Fruit fly (Drosophila melanogaster) whole organism, wandering third instar larva: ENCODE results near the gene CG7840.

ENCODE experiments used
- Abd-B ChIP-seq: fragments of >200 bp; optimal IDR thresholded peaks from 2 replicates; lab custom pipeline; 2017; ENCODE audit warnings: missing biosample characterization, missing genetic modification characterization
- CG32264 ChIP-seq: fragments of 200-800 bp; sonication (Bioruptor generic); optimal IDR thresholded peaks from 2 replicates; lab custom pipeline; 2016; ENCODE audit warnings: missing biosample characterization, missing genetic modification characterization
- CG9705 ChIP-seq: fragments of 200-800 bp; sonication (Bioruptor generic); optimal IDR thresholded peaks from 2 replicates; lab custom pipeline; 2018; ENCODE audit warnings: missing biosample characterization, mild to moderate bottlenecking, missing genetic modification characterization
- CrebA ChIP-seq: fragments of 200-800 bp; sonication (Bioruptor generic); optimal IDR thresholded peaks from 2 replicates; lab custom pipeline; 2016; ENCODE audit warnings: missing biosample characterization, mild to moderate bottlenecking, missing genetic modification characterization, borderline replicate concordance
- Dif ChIP-seq: fragments of 200-275, 200-300 bp; sonication (Bioruptor generic); optimal IDR thresholded peaks from 2 replicates; lab custom pipeline; 2018; ENCODE audit warnings: missing biosample characterization, missing genetic modification characterization; ENCODE audit not compliant: partially characterized antibody
- GATAd ChIP-seq: sonication (Bioruptor generic); optimal IDR thresholded peaks from 2 replicates; lab custom pipeline; 2016; ENCODE audit warnings: missing biosample characterization, missing genetic modification characterization
- HLH106 ChIP-seq: fragments of 200-800 bp; optimal IDR thresholded peaks from 3 replicates; lab custom pipeline; 2019; ENCODE audit warnings: missing biosample characterization, mild to moderate bottlenecking, missing genetic modification characterization, moderate library complexity
- Hnf4 ChIP-seq: fragments of 200-800 bp; sonication (Bioruptor generic); optimal IDR thresholded peaks from 2 replicates; lab custom pipeline; 2016; ENCODE audit warnings: missing biosample characterization, mild to moderate bottlenecking, missing genetic modification characterization
- Hr83 ChIP-seq: fragments of 200-300 bp; sonication (Bioruptor generic); optimal IDR thresholded peaks from 2 replicates; lab custom pipeline; 2016; ENCODE audit warnings: missing biosample characterization, mild to moderate bottlenecking, missing genetic modification characterization, moderate library complexity; ENCODE audit not compliant: poor library complexity, severe bottlenecking
- Jra ChIP-seq: sonication (Bioruptor generic); optimal IDR thresholded peaks from 2 replicates; lab custom pipeline; 2016; ENCODE audit warnings: missing biosample characterization, missing genetic modification characterization
- Mio ChIP-seq: sonication (Bioruptor generic); optimal IDR thresholded peaks from 2 replicates; lab custom pipeline; 2016; ENCODE audit warnings: missing biosample characterization, missing genetic modification characterization
- Myc ChIP-seq: fragments of >200 bp; optimal IDR thresholded peaks from 2 replicates; lab custom pipeline; 2017
- N ChIP-seq: fragments of >200 bp; optimal IDR thresholded peaks from 2 replicates; lab custom pipeline; 2018; ENCODE audit warnings: missing biosample characterization, missing external identifiers, missing genetic modification characterization
- OdsH ChIP-seq: fragments of 200-800 bp; sonication (Bioruptor generic); optimal IDR thresholded peaks from 2 replicates; lab custom pipeline; 2016; ENCODE audit warnings: missing biosample characterization, mild to moderate bottlenecking, missing genetic modification characterization
- Rel ChIP-seq, 2 experiments: fragments of 200-800 bp; sonication (Bioruptor generic) in 1 of 2; optimal IDR thresholded peaks; 2 replicates in 1 of 2; 3 replicates in 1 of 2; lab custom pipeline; 2016 to 2019; ENCODE audit warnings: mild to moderate bottlenecking in 2 of 2, missing biosample characterization in 2 of 2, missing genetic modification characterization in 2 of 2, moderate library complexity in 1 of 2
- Sp1 ChIP-seq: fragments of 200-800 bp; sonication (Bioruptor generic); optimal IDR thresholded peaks from 3 replicates; lab custom pipeline; 2019; ENCODE audit warnings: missing biosample characterization, mild to moderate bottlenecking, missing genetic modification characterization, moderate library complexity
- br ChIP-seq: fragments of 200-800 bp; sonication (Bioruptor generic); optimal IDR thresholded peaks from 2 replicates; lab custom pipeline; 2016; ENCODE audit warnings: missing biosample characterization, missing genetic modification characterization
- brk ChIP-seq: fragments of 200-800 bp; sonication (Bioruptor generic); optimal IDR thresholded peaks from 2 replicates; lab custom pipeline; 2016; ENCODE audit warnings: missing biosample characterization, mild to moderate bottlenecking, missing genetic modification characterization
- dl ChIP-seq, 2 experiments: fragments of 175-275, 200-275 bp in 1 of 2; fragments of 200-275 bp in 1 of 2; sonication (Bioruptor generic); optimal IDR thresholded peaks; lab custom pipeline; 2018; ENCODE audit warnings: mild to moderate bottlenecking in 2 of 2, missing biosample characterization in 2 of 2, missing genetic modification characterization in 2 of 2, moderate library complexity in 2 of 2; ENCODE audit not compliant: partially characterized antibody in 2 of 2, insufficient read depth in 1 of 2
- dmrt93B ChIP-seq: fragments of 200-800 bp; sonication (Bioruptor generic); optimal IDR thresholded peaks from 2 replicates; lab custom pipeline; 2018; ENCODE audit warnings: missing biosample characterization, mild to moderate bottlenecking, missing genetic modification characterization
- dsf ChIP-seq: sonication (Bioruptor generic); optimal IDR thresholded peaks from 2 replicates; lab custom pipeline; 2016; ENCODE audit warnings: missing biosample characterization, missing genetic modification characterization, borderline replicate concordance
- ey ChIP-seq: fragments of 200-800 bp; sonication (Bioruptor generic); optimal IDR thresholded peaks from 2 replicates; lab custom pipeline; 2016; ENCODE audit warnings: missing biosample characterization, missing genetic modification characterization
- foxo ChIP-seq, 2 experiments: fragments of 200-800 bp; sonication (Bioruptor generic); optimal IDR thresholded peaks; 2 replicates in 1 of 2; 3 replicates in 1 of 2; lab custom pipeline; 2016 to 2017; ENCODE audit warnings: missing biosample characterization in 2 of 2, missing genetic modification characterization in 2 of 2
- fru ChIP-seq: fragments of 200-800 bp; sonication (Bioruptor generic); optimal IDR thresholded peaks from 3 replicates; lab custom pipeline; 2016; ENCODE audit warnings: missing biosample characterization, mild to moderate bottlenecking, missing genetic modification characterization
- h ChIP-seq: fragments of 200-800 bp; sonication (Bioruptor generic); optimal IDR thresholded peaks from 3 replicates; lab custom pipeline; 2016; ENCODE audit warnings: missing biosample characterization, mild to moderate bottlenecking, missing genetic modification characterization
- jim ChIP-seq: fragments of 175-275, 200-325 bp; sonication (Bioruptor generic); optimal IDR thresholded peaks from 2 replicates; lab custom pipeline; 2016; ENCODE audit warnings: missing biosample characterization, mild to moderate bottlenecking, missing genetic modification characterization
- lola ChIP-seq: fragments of >200 bp; optimal IDR thresholded peaks from 2 replicates; lab custom pipeline; 2017; ENCODE audit warnings: missing biosample characterization, missing genetic modification characterization
- pan ChIP-seq: fragments of >200 bp; optimal IDR thresholded peaks from 2 replicates; lab custom pipeline; 2017
- psq ChIP-seq: fragments of 200-800 bp; sonication (Bioruptor generic); optimal IDR thresholded peaks from 3 replicates; lab custom pipeline; 2017; ENCODE audit warnings: missing biosample characterization, mild to moderate bottlenecking, missing genetic modification characterization, moderate library complexity
- rgr ChIP-seq: fragments of 200-800 bp; sonication (Bioruptor generic); optimal IDR thresholded peaks from 3 replicates; lab custom pipeline; 2016; ENCODE audit warnings: missing biosample characterization, mild to moderate bottlenecking, missing genetic modification characterization
- sage ChIP-seq: fragments of 200-800 bp; sonication (Bioruptor generic); optimal IDR thresholded peaks from 2 replicates; lab custom pipeline; 2016; ENCODE audit warnings: missing biosample characterization, mild to moderate bottlenecking, missing genetic modification characterization
- sv ChIP-seq: fragments of 200-800 bp; sonication (Bioruptor generic); optimal IDR thresholded peaks from 3 replicates; lab custom pipeline; 2016; ENCODE audit warnings: missing biosample characterization, missing genetic modification characterization
- tai ChIP-seq: sonication (Bioruptor generic); optimal IDR thresholded peaks from 2 replicates; lab custom pipeline; 2016; ENCODE audit warnings: missing biosample characterization, missing genetic modification characterization
- usp ChIP-seq: fragments of >200 bp; optimal IDR thresholded peaks from 2 replicates; lab custom pipeline; 2017; ENCODE audit warnings: missing biosample characterization, missing genetic modification characterization
- woc ChIP-seq: sonication (Bioruptor generic); optimal IDR thresholded peaks from 2 replicates; lab custom pipeline; 2016; ENCODE audit warnings: missing biosample characterization, mild to moderate bottlenecking, missing genetic modification characterization

CG7840 gene

dm6 chr2L:8300220-8301167, 4.9 kb upstream of the CG7840 start, which contains the start of gene Btk:
TSS of gene Btk (minus strand) at chr2L:8301079.
- peak; percentile 39 for TF ChIP-seq psq
- no peak for TF ChIP-seq Rel (GFP tag; optimal IDR thresholded peaks at IDR 0.05; lab: Kevin White, UChicago)
- peak; percentile 31 for TF ChIP-seq Rel (tag; optimal IDR thresholded peaks at IDR 0.05; lab: Kevin White, UChicago)
- peak; percentile 12 for TF ChIP-seq Sp1
- no peak for TF ChIP-seq fru (GFP tag; lab: Kevin White, UChicago)
- TF ChIP-seq CG32264 (GFP tag; lab: Kevin White, UChicago), result no peak

- TF ChIP-seq rgr (GFP tag; lab: Kevin White, UChicago) (no peak), woc (GFP tag; lab: Kevin White, UChicago) (no peak), dmrt93B (GFP tag; lab: Kevin White, UChicago) (no peak), lola (GFP tag; lab: Kevin White, UChicago) (no peak), HLH106 (tag; lab: Kevin White, UChicago) (no peak), Myc (lab: Kevin White, UChicago) (no peak), sage (no peak), psq (no peak), Mio (GFP tag; lab: Kevin White, UChicago) (no peak), Dif (GFP tag; lab: Kevin White, UChicago) (no peak)
These were observed 2.5 kb upstream of the CG7840 start, which contains the start of the genes wol and Scgalpha for dm6 chr2L:8302766-8303479. TSS of gene wol (minus strand) at chr2L:8302985. TSS of gene Scgalpha (plus strand) at chr2L:8303429.

- no peak for TF ChIP-seq woc (GFP tag; lab: Kevin White, UChicago)
- TF ChIP-seq sage, result no peak
- no peak for TF ChIP-seq Abd-B (GFP tag; lab: Kevin White, UChicago)
- no peak for TF ChIP-seq pan (lab: Kevin White, UChicago)
- TF ChIP-seq Hr83 (GFP tag; lab: Kevin White, UChicago), result no peak
- TF ChIP-seq dl (GFP tag; optimal IDR thresholded peaks at IDR 0.05; lab: Kevin White, UChicago; ENCODE audit: insufficient read depth in 1 of 2, partially characterized antibody in 2 of 2), result no peak
- TF ChIP-seq CrebA, result no peak
These were observed 751 bp upstream of the CG7840 start for dm6 chr2L:8304635-8305034.

dm6 chr2L:8307817-8308551, 2.6 kb downstream of the CG7840 start, which contains the start of the genes Ostgamma and Mettl14:
TSS of gene Ostgamma (minus strand) at chr2L:8308192.
TSS of gene Mettl14 (plus strand) at chr2L:8308427.
- TF ChIP-seq N (GFP tag; lab: Kevin White, UChicago) (no peak), Mio (GFP tag; lab: Kevin White, UChicago) (no peak), fru (GFP tag; lab: Kevin White, UChicago) (no peak), br (no peak), lola (GFP tag; lab: Kevin White, UChicago) (no peak), jim (no peak), dsf (GFP tag; lab: Kevin White, UChicago) (peak; percentile 29), dmrt93B (GFP tag; lab: Kevin White, UChicago) (no peak), foxo (GFP tag; optimal IDR thresholded peaks at IDR 0.05; lab: Kevin White, UChicago) (no peak), Hnf4 (GFP tag; lab: Kevin White, UChicago) (no peak), CG32264 (GFP tag; lab: Kevin White, UChicago) (no peak), woc (GFP tag; lab: Kevin White, UChicago) (no peak), h (GFP tag; lab: Kevin White, UChicago) (no peak), Abd-B (GFP tag; lab: Kevin White, UChicago) (no peak), psq (peak; percentile 9), CG9705 (GFP tag; lab: Kevin White, UChicago) (no peak), Rel (GFP tag; optimal IDR thresholded peaks at IDR 0.05; lab: Kevin White, UChicago) (no peak), Rel (tag; optimal IDR thresholded peaks at IDR 0.05; lab: Kevin White, UChicago) (peak; percentile 46), sage (no peak), rgr (GFP tag; lab: Kevin White, UChicago) (no peak), Myc (lab: Kevin White, UChicago) (peak; percentile 8), ey (GFP tag; lab: Kevin White, UChicago) (no peak), tai (GFP tag; lab: Kevin White, UChicago) (no peak), OdsH (GFP tag; lab: Kevin White, UChicago) (peak; percentile 24), CrebA (no peak), pan (lab: Kevin White, UChicago) (no peak), usp (no peak), Hr83 (GFP tag; lab: Kevin White, UChicago) (no peak), Dif (GFP tag; lab: Kevin White, UChicago) (no peak), dl (GFP tag; optimal IDR thresholded peaks at IDR 0.05; lab: Kevin White, UChicago; ENCODE audit: insufficient read depth in 1 of 2, partially characterized antibody in 2 of 2) (no peak), HLH106 (tag; lab: Kevin White, UChicago) (peak; percentile 21), Jra (GFP tag; lab: Kevin White, UChicago) (peak; percentile 40), GATAd (no peak), brk (no peak), sv (GFP tag; lab: Kevin White, UChicago) (peak; percentile 15), Sp1 (no peak)
